Fruit fly (Drosophila melanogaster): ENCODE data around the gene CG11601.

Gene CG11601

DNA sequence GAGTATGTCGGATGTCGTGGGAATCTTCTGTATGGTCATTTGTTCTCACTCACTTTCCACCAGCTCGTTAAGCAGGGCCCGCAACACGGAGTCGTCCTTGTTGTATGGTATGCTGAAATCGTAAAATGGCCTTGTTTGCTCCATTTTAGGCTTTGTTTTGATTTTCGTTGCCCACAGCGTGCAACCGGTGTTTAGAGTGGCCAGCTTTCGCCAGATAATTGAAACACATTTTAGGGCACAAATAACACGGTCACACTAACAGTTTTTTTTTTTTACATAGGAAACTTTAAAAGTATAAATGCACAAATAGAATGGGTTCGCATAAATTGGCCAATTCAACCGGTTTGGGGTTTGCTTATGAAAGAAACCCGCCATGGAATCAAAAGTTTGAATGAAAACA is 30.9 kb downstream of the CG11601 start, which contains the start of gene Rpp30 (continued):
- TF ChIP-seq BEAF-32 (GFP tag; optimal IDR thresholded peaks at IDR 0.05): peak; percentile 31
- no peak for TF ChIP-seq Ravus (GFP tag; IDR thresholded peaks at IDR 0.05)
- peak; percentile 97 for TF ChIP-seq sqz (GFP tag; optimal IDR thresholded peaks at IDR 0.05)

dm6 chr2L:250507-251215 is 32.4 kb downstream of the CG11601 start, which contains the start of gene kis:
kis (minus strand) TSS chr2L:250823.
- TF ChIP-seq CG10979 (tag; optimal IDR thresholded peaks at IDR 0.05) (peak; percentile 1), Vsx1 (GFP tag; optimal IDR thresholded peaks at IDR 0.05) (no peak), Lhr (GFP tag; optimal IDR thresholded peaks at IDR 0.05) (peak; percentile 78), CG7963 (GFP tag; IDR thresholded peaks at IDR 0.05; ENCODE audit: partially characterized antibody) (peak; percentile 83), CG10366 (GFP tag; IDR thresholded peaks at IDR 0.05) (peak; percentile 20; the same call in 1 of the 2 replicates), MTF-1 (GFP tag; optimal IDR thresholded peaks at IDR 0.05; ENCODE audit: borderline replicate concordance) (no peak), CG15073 (GFP tag; optimal IDR thresholded peaks at IDR 0.05) (no peak), H15 (GFP tag; IDR thresholded peaks at IDR 0.05) (0 out of 3 replicates have a peak, but pooled peaks have one; percentile 14), CG11504 (tag; optimal IDR thresholded peaks at IDR 0.05) (peak; percentile 66), NC2α (GFP tag; optimal IDR thresholded peaks at IDR 0.05) (peak; percentile 0), CG1024 (GFP tag; IDR thresholded peaks at IDR 0.05) (no peak), CG12104 (GFP tag; optimal IDR thresholded peaks at IDR 0.05) (no peak), Poxn (GFP tag; IDR thresholded peaks at IDR 0.05) (no peak), D (optimal IDR thresholded peaks at IDR 0.05) (no peak), D (GFP tag; optimal IDR thresholded peaks at IDR 0.05) (no peak), CG31388 (GFP tag; optimal IDR thresholded peaks at IDR 0.05) (no peak), CG8478 (optimal IDR thresholded peaks at IDR 0.05) (no peak), CG15269 (tag; optimal IDR thresholded peaks at IDR 0.05) (peak; percentile 25), nau (GFP tag; optimal IDR thresholded peaks at IDR 0.05) (no peak), pan (optimal IDR thresholded peaks at IDR 0.05) (no peak), pan (GFP tag; optimal IDR thresholded peaks at IDR 0.05 in 1 of 2, IDR thresholded peaks at IDR 0.05 in 1 of 2) (no peak), Max (GFP tag; optimal IDR thresholded peaks at IDR 0.05) (peak; percentile 65), pros (GFP tag; optimal IDR thresholded peaks at IDR 0.05) (peak; percentile 95), CG43689 (GFP tag; IDR thresholded peaks at IDR 0.05) (no peak), trem (tag; optimal IDR thresholded peaks at IDR 0.05) (peak; percentile 76), CG9876 (GFP tag; optimal IDR thresholded peaks at IDR 0.05) (no peak), CG10959 (GFP tag; IDR thresholded peaks at IDR 0.05) (no peak), so (GFP tag; IDR thresholded peaks at IDR 0.05) (peak; percentile 41; the same call in 1 of the 3 replicates), CG11560 (tag; IDR thresholded peaks at IDR 0.05) (no peak; the same call in 2 of the 3 replicates), pho (GFP tag; optimal IDR thresholded peaks at IDR 0.05) (peak; percentile 67), Spps (tag; optimal IDR thresholded peaks at IDR 0.05) (no peak), gsb (GFP tag; IDR thresholded peaks at IDR 0.05) (no peak), abd-A (tag; optimal IDR thresholded peaks at IDR 0.05) (peak; percentile 68), CG15011 (GFP tag; optimal IDR thresholded peaks at IDR 0.05) (no peak), CG14710 (tag; optimal IDR thresholded peaks at IDR 0.05) (peak; percentile 80), sc (optimal IDR thresholded peaks at IDR 0.05) (no peak), sc (GFP tag; optimal IDR thresholded peaks at IDR 0.05) (no peak), psq (GFP tag; optimal IDR thresholded peaks at IDR 0.05) (peak; percentile 80), CG18619 (GFP tag; optimal IDR thresholded peaks at IDR 0.05) (no peak), zfh1 (GFP tag; IDR thresholded peaks at IDR 0.05) (peak; percentile 39; the same call in 2 of the 3 replicates), ranshi (GFP tag; IDR thresholded peaks at IDR 0.05) (no peak), Bgb (GFP tag; IDR thresholded peaks at IDR 0.05; ENCODE audit: partially characterized antibody) (peak; percentile 96), CG5180 (GFP tag; optimal IDR thresholded peaks at IDR 0.05) (no peak), Nf-YA (GFP tag; IDR thresholded peaks at IDR 0.05) (no peak), Deaf1 (tag; optimal IDR thresholded peaks at IDR 0.05) (peak; percentile 35), pita (GFP tag; optimal IDR thresholded peaks at IDR 0.05) (peak; percentile 67)

Data from whole organism, embryonic.